Worm (Caenorhabditis elegans) whole organism, L2 larva: Measurements from ENCODE around the gene nhr-148.

Source experiments
- egl-27 ChIP-seq: sonication (generic microtip); optimal IDR thresholded peaks from 3 replicates; lab custom pipeline; 2017; ENCODE audit warnings: missing biosample characterization, missing genetic modification reagents, missing genetic modification characterization
- nhr-12 ChIP-seq: fragments of 150-350 bp; optimal IDR thresholded peaks from 2 replicates; lab custom pipeline; 2014; ENCODE audit warnings: missing biosample characterization, missing genetic modification characterization
- skn-1 ChIP-seq: sonication (generic microtip); optimal IDR thresholded peaks from 2 replicates; lab custom pipeline; 2017; ENCODE audit warnings: missing biosample characterization, missing genetic modification characterization
- snpc-4 ChIP-seq: fragments of 150-350 bp; optimal IDR thresholded peaks from 2 replicates; lab custom pipeline; 2014; ENCODE audit warnings: missing biosample characterization, missing genetic modification characterization

ce11 chrV:7361673-7362072, 19.7 kb downstream of the nhr-148 start, which contains the start of gene cyp-35A1:
- TF ChIP-seq egl-27 (tag; lab: Kevin White, UChicago), result no peak
- no peak for TF ChIP-seq nhr-12
- TF ChIP-seq skn-1 (tag; lab: Kevin White, UChicago), result no peak
- no peak for TF ChIP-seq snpc-4
